Fruit fly (Drosophila melanogaster) whole organism, embryonic: ENCODE data around the gene ppk7.

ENCODE experiments used
- Asciz ChIP-seq: fragments of 200-800 bp; sonication (Bioruptor generic); optimal IDR thresholded peaks from 2 replicates; lab custom pipeline; 2017; ENCODE audit warnings: missing biosample characterization, mild to moderate bottlenecking, missing genetic modification characterization, missing genetic modification reagents
- Atf3 ChIP-seq: fragments of 200-800 bp; sonication (Bioruptor generic); optimal IDR thresholded peaks from 3 replicates; lab custom pipeline; 2016; ENCODE audit warnings: missing biosample characterization, missing genetic modification characterization
- CG11504 ChIP-seq: fragments of 200-800 bp; sonication (Bioruptor generic); optimal IDR thresholded peaks from 3 replicates; lab custom pipeline; 2019; ENCODE audit warnings: missing biosample characterization, mild to moderate bottlenecking, missing genetic modification characterization, moderate library complexity
- CG13123 ChIP-seq: fragments of 200-800 bp; sonication (Bioruptor generic); optimal IDR thresholded peaks from 2 replicates; lab custom pipeline; 2016; ENCODE audit warnings: missing biosample characterization, missing genetic modification characterization
- CG13775 ChIP-seq: fragments of 200-800 bp; sonication (Bioruptor generic); optimal IDR thresholded peaks from 3 replicates; lab custom pipeline; 2017; ENCODE audit warnings: missing biosample characterization, mild to moderate bottlenecking, missing genetic modification characterization
- CG14667 ChIP-seq: fragments of 200-800 bp; sonication (Bioruptor generic); IDR thresholded peaks from 2 replicates; pipeline ENCODE4 v1.3.6; 2022; ENCODE audit warnings: missing biosample characterization, missing genetic modification characterization
- CG15011 ChIP-seq: fragments of 200-800 bp; sonication (Bioruptor generic); optimal IDR thresholded peaks from 3 replicates; lab custom pipeline; 2018; ENCODE audit warnings: missing biosample characterization, mild to moderate bottlenecking, missing genetic modification characterization
- CG1529 ChIP-seq: fragments of 200-800 bp; sonication (Bioruptor generic); optimal IDR thresholded peaks from 3 replicates; lab custom pipeline; 2018; ENCODE audit warnings: missing biosample characterization, missing genetic modification characterization
- CG15514 ChIP-seq: fragments of 200-800 bp; sonication (Bioruptor generic); optimal IDR thresholded peaks from 3 replicates; lab custom pipeline; 2017; ENCODE audit warnings: missing biosample characterization, missing genetic modification characterization, mild to moderate bottlenecking, moderate library complexity, missing genetic modification reagents
- CG16815 ChIP-seq: fragments of 200-800 bp; sonication (Bioruptor generic); optimal IDR thresholded peaks from 3 replicates; lab custom pipeline; 2017; ENCODE audit warnings: missing biosample characterization, mild to moderate bottlenecking, missing genetic modification characterization
- CG17802 ChIP-seq: fragments of 200-800 bp; sonication (Bioruptor generic); optimal IDR thresholded peaks from 2 replicates; lab custom pipeline; 2018; ENCODE audit warnings: missing biosample characterization, mild to moderate bottlenecking, missing genetic modification characterization, moderate library complexity
- CG1792 ChIP-seq: fragments of 200-800 bp; sonication (Bioruptor generic); optimal IDR thresholded peaks from 2 replicates; lab custom pipeline; 2016; ENCODE audit warnings: missing biosample characterization, missing genetic modification characterization
- CG18476 ChIP-seq: fragments of 200-800 bp; sonication (Bioruptor generic); optimal IDR thresholded peaks from 2 replicates; lab custom pipeline; 2016; ENCODE audit warnings: missing biosample characterization, mild to moderate bottlenecking, missing genetic modification characterization
- CG2712 ChIP-seq: fragments of 200-800 bp; optimal IDR thresholded peaks from 3 replicates; lab custom pipeline; 2019; ENCODE audit warnings: missing biosample characterization, mild to moderate bottlenecking, missing genetic modification characterization, moderate library complexity
- CG31365 ChIP-seq: fragments of 200-800 bp; sonication (Bioruptor generic); optimal IDR thresholded peaks from 2 replicates; lab custom pipeline; 2018; ENCODE audit warnings: missing biosample characterization, mild to moderate bottlenecking, missing genetic modification characterization
- CG3163 ChIP-seq: fragments of 200-800 bp; sonication (Bioruptor generic); optimal IDR thresholded peaks from 3 replicates; lab custom pipeline; 2016; ENCODE audit warnings: missing biosample characterization, missing genetic modification characterization
- CG3726 ChIP-seq: fragments of 200-800 bp; sonication (Bioruptor generic); IDR thresholded peaks from 3 replicates; pipeline ENCODE4, ENCODE4 v1.3.6; 2022; ENCODE audit warnings: missing biosample characterization, missing genetic modification characterization
- CG6254 ChIP-seq: fragments of 200-800 bp; sonication (Bioruptor generic); optimal IDR thresholded peaks from 3 replicates; lab custom pipeline; 2017; ENCODE audit warnings: mild to moderate bottlenecking, missing biosample characterization, missing genetic modification reagents, missing genetic modification characterization
- CG7372 ChIP-seq: fragments of 200-800 bp; sonication (Bioruptor generic); IDR thresholded peaks from 2 replicates; pipeline ENCODE4 v1.3.6; 2022; ENCODE audit warnings: missing biosample characterization, missing genetic modification characterization
- CG8359 ChIP-seq: fragments of 200-800 bp; sonication (Bioruptor generic); optimal IDR thresholded peaks from 2 replicates; lab custom pipeline; 2017; ENCODE audit warnings: missing biosample characterization, mild to moderate bottlenecking, missing genetic modification characterization, borderline replicate concordance
- CG8388 ChIP-seq: fragments of 200-800 bp; sonication (Bioruptor generic); optimal IDR thresholded peaks from 2 replicates; lab custom pipeline; 2019; ENCODE audit warnings: missing biosample characterization, mild to moderate bottlenecking, missing genetic modification characterization, moderate library complexity
- CG8765 ChIP-seq: fragments of 200-800 bp; sonication (Bioruptor generic); IDR thresholded peaks from 2 replicates; pipeline ENCODE4 v1.3.6; 2022; ENCODE audit warnings: missing biosample characterization, missing genetic modification characterization
- Dref ChIP-seq: fragments of 200-800 bp; sonication (Bioruptor generic); IDR thresholded peaks from 2 replicates; pipeline ENCODE4 v1.3.6; 2022; ENCODE audit warnings: missing biosample characterization, missing genetic modification characterization
- Drgx ChIP-seq: fragments of 200-800 bp; sonication (Bioruptor generic); IDR thresholded peaks from 2 replicates; pipeline ENCODE4 v1.3.6; 2022; ENCODE audit warnings: missing biosample characterization, missing genetic modification characterization
- GATAe ChIP-seq: fragments of 200-800 bp; sonication (Bioruptor generic); conservative IDR thresholded peaks from 2 replicates; pipeline ENCODE4 v1.3.6; 2022; ENCODE audit warnings: missing biosample characterization, missing genetic modification characterization
- H15 ChIP-seq: fragments of 200-800 bp; sonication (Bioruptor generic); IDR thresholded peaks from 3 replicates; pipeline ENCODE4 v1.3.6; 2022; ENCODE audit warnings: missing biosample characterization, missing genetic modification characterization
- Hsf ChIP-seq: fragments of 200-800 bp; sonication (Bioruptor generic); optimal IDR thresholded peaks from 3 replicates; lab custom pipeline; 2016; ENCODE audit warnings: missing biosample characterization, missing genetic modification characterization
- Mad ChIP-seq: fragments of 200-800 bp; sonication (Bioruptor generic); optimal IDR thresholded peaks from 2 replicates; lab custom pipeline; 2016; ENCODE audit warnings: missing biosample characterization, missing genetic modification characterization
- Mes4 ChIP-seq: fragments of 200-800 bp; sonication (Bioruptor generic); optimal IDR thresholded peaks from 2 replicates; lab custom pipeline; 2016; ENCODE audit warnings: missing biosample characterization, missing genetic modification characterization
- NFAT ChIP-seq: fragments of 200-800 bp; sonication (Bioruptor generic); IDR thresholded peaks from 2 replicates; pipeline ENCODE4 v1.3.6; 2022; ENCODE audit warnings: missing biosample characterization, missing genetic modification characterization
- Side ChIP-seq: fragments of 200-800 bp; sonication (Bioruptor generic); optimal IDR thresholded peaks from 2 replicates; lab custom pipeline; 2016; ENCODE audit warnings: missing biosample characterization, missing genetic modification characterization
- Sox102F ChIP-seq: fragments of 200-800 bp; sonication (Bioruptor generic); optimal IDR thresholded peaks from 2 replicates; lab custom pipeline; 2018; ENCODE audit warnings: missing biosample characterization, mild to moderate bottlenecking, missing genetic modification characterization, moderate library complexity
- cas ChIP-seq: fragments of 200-800 bp; sonication (Bioruptor generic); IDR thresholded peaks from 2 replicates; pipeline ENCODE4 v1.3.6; 2022; ENCODE audit warnings: missing biosample characterization, missing genetic modification characterization
- crc ChIP-seq: fragments of 200-800 bp; sonication (Bioruptor generic); optimal IDR thresholded peaks from 2 replicates; lab custom pipeline; 2016; ENCODE audit warnings: missing biosample characterization, missing genetic modification characterization
- dm ChIP-seq: fragments of 200-800 bp; sonication (Bioruptor generic); optimal IDR thresholded peaks from 3 replicates; lab custom pipeline; 2016; ENCODE audit warnings: missing biosample characterization, missing genetic modification characterization
- eve ChIP-seq, 2 experiments: fragments of >200 bp; optimal IDR thresholded peaks; 2 replicates each; lab custom pipeline; 2017; ENCODE audit warnings: missing biosample characterization in 2 of 2, missing genetic modification characterization in 2 of 2
- ewg ChIP-seq: fragments of 200-800 bp; sonication (Bioruptor generic); optimal IDR thresholded peaks from 3 replicates; lab custom pipeline; 2017; ENCODE audit warnings: mild to moderate bottlenecking, missing biosample characterization, missing genetic modification reagents, missing genetic modification characterization
- eyg ChIP-seq: fragments of 200-800 bp; sonication (Bioruptor generic); optimal IDR thresholded peaks from 3 replicates; lab custom pipeline; 2016; ENCODE audit warnings: missing biosample characterization, missing genetic modification characterization
- fu2 ChIP-seq: fragments of 200-800 bp; sonication (Bioruptor generic); optimal IDR thresholded peaks from 2 replicates; lab custom pipeline; 2016; ENCODE audit warnings: missing biosample characterization, missing genetic modification characterization
- ham ChIP-seq: fragments of 200-800 bp; sonication (Bioruptor generic); IDR thresholded peaks from 2 replicates; pipeline ENCODE4 v1.3.6; 2022; ENCODE audit warnings: missing biosample characterization, missing genetic modification characterization
- insv ChIP-seq, 2 experiments: fragments of 200-800 bp; sonication (Bioruptor generic); optimal IDR thresholded peaks; 3 replicates each; lab custom pipeline; 2016 to 2018; ENCODE audit warnings: missing biosample characterization in 2 of 2, missing genetic modification characterization in 2 of 2
- klu ChIP-seq: fragments of 200-800 bp; sonication (Bioruptor generic); IDR thresholded peaks from 2 replicates; pipeline ENCODE4 v1.3.6; 2022; ENCODE audit warnings: missing biosample characterization, missing genetic modification characterization
- maf-S ChIP-seq: fragments of 200-800 bp; sonication (Bioruptor generic); optimal IDR thresholded peaks from 2 replicates; lab custom pipeline; 2016; ENCODE audit warnings: missing biosample characterization, missing genetic modification characterization
- repo ChIP-seq: fragments of 200-800 bp; sonication (Bioruptor generic); optimal IDR thresholded peaks from 2 replicates; lab custom pipeline; 2016; ENCODE audit warnings: missing biosample characterization, missing genetic modification characterization
- run ChIP-seq: fragments of 200-800 bp; sonication (Bioruptor generic); optimal IDR thresholded peaks from 3 replicates; lab custom pipeline; 2018; ENCODE audit warnings: missing biosample characterization, mild to moderate bottlenecking, missing genetic modification characterization
- scrt ChIP-seq: fragments of 200-800 bp; sonication (Bioruptor generic); optimal IDR thresholded peaks from 2 replicates; lab custom pipeline; 2018; ENCODE audit warnings: missing biosample characterization, mild to moderate bottlenecking, missing genetic modification characterization, moderate library complexity
- stc ChIP-seq: fragments of 200-800 bp; sonication (Bioruptor generic); IDR thresholded peaks from 2 replicates; pipeline ENCODE4 v1.3.6; 2022; ENCODE audit warnings: missing biosample characterization, missing genetic modification characterization
- sug ChIP-seq: fragments of 200-800 bp; optimal IDR thresholded peaks from 2 replicates; lab custom pipeline; 2019; ENCODE audit warnings: missing biosample characterization, mild to moderate bottlenecking, missing genetic modification characterization, moderate library complexity
- tgo ChIP-seq: fragments of 200-800 bp; sonication (Bioruptor generic); IDR thresholded peaks from 3 replicates; pipeline ENCODE4 v1.3.6; 2022; ENCODE audit warnings: missing biosample characterization, missing genetic modification characterization
- trem ChIP-seq: fragments of 200-800 bp; optimal IDR thresholded peaks from 3 replicates; lab custom pipeline; 2019; ENCODE audit warnings: missing biosample characterization, mild to moderate bottlenecking, missing genetic modification characterization, moderate library complexity
- ttk ChIP-seq: fragments of 200-800 bp; sonication (Bioruptor generic); IDR thresholded peaks from 2 replicates; pipeline ENCODE4 v2.1.2; 2022; ENCODE audit warnings: missing biosample characterization, missing genetic modification characterization

Gene ppk7

dm6 chr2L:6338367-6338975 is 15.7 kb downstream of the ppk7 start, which contains the start of the genes Pez and Cpr (continued):
- TF ChIP-seq CG6254 (GFP tag; lab: Kevin White, UChicago): no peak
- TF ChIP-seq CG1529 (GFP tag; lab: Kevin White, UChicago): no peak
- peak; percentile 19 for TF ChIP-seq ewg (GFP tag; lab: Kevin White, UChicago)
- TF ChIP-seq repo: peak; percentile 45
- no peak for TF ChIP-seq ttk (GFP tag; lab: Robert Waterston, UW)
- TF ChIP-seq sug (tag; lab: Kevin White, UChicago): no peak
- peak; percentile 32 for TF ChIP-seq scrt (GFP tag; lab: Kevin White, UChicago)
- no peak for TF ChIP-seq GATAe
- no peak for TF ChIP-seq ham (GFP tag; lab: Robert Waterston, UW)
- TF ChIP-seq eyg (GFP tag; lab: Kevin White, UChicago): no peak
- no peak for TF ChIP-seq CG14667 (GFP tag; lab: Robert Waterston, UW)
- no peak for TF ChIP-seq H15 (GFP tag; lab: Robert Waterston, UW)
- no peak for TF ChIP-seq CG16815 (GFP tag; lab: Kevin White, UChicago)
- TF ChIP-seq Sox102F (GFP tag; lab: Kevin White, UChicago): no peak
- TF ChIP-seq run: no peak
- TF ChIP-seq CG15011: no peak
- no peak for TF ChIP-seq maf-S (GFP tag; lab: Kevin White, UChicago)
- TF ChIP-seq Asciz: no peak
- peak; percentile 14 for TF ChIP-seq Mes4 (GFP tag; lab: Kevin White, UChicago)
- TF ChIP-seq CG7372 (GFP tag; lab: Robert Waterston, UW): no peak
- TF ChIP-seq CG2712: peak; percentile 19
- TF ChIP-seq stc (GFP tag; lab: Robert Waterston, UW): peak; percentile 34; the same call in 1 of the 2 replicates
- no peak for TF ChIP-seq klu (GFP tag; lab: Robert Waterston, UW)
- peak; percentile 87 for TF ChIP-seq Dref (GFP tag; lab: Robert Waterston, UW)
- peak; percentile 68 for TF ChIP-seq CG15514 (GFP tag; lab: Kevin White, UChicago)
- peak; percentile 25 for TF ChIP-seq CG18476 (GFP tag; lab: Kevin White, UChicago)
- no peak for TF ChIP-seq CG11504 (tag; lab: Kevin White, UChicago)
- no peak for TF ChIP-seq crc
- TF ChIP-seq CG8359 (GFP tag; lab: Kevin White, UChicago): no peak
- peak; percentile 31 for TF ChIP-seq Hsf
- TF ChIP-seq CG17802 (tag; lab: Kevin White, UChicago): no peak
- TF ChIP-seq Side: peak; percentile 47
- no peak for TF ChIP-seq CG1792 (GFP tag; lab: Kevin White, UChicago)
- TF ChIP-seq CG13123: no peak
- TF ChIP-seq cas (GFP tag; lab: Robert Waterston, UW): no peak
- peak; percentile 23 for TF ChIP-seq dm (GFP tag; lab: Kevin White, UChicago)
- TF ChIP-seq CG8388 (GFP tag; lab: Kevin White, UChicago): no peak
- no peak for TF ChIP-seq CG3726 (GFP tag; lab: Robert Waterston, UW)
- peak; percentile 4 for TF ChIP-seq CG3163
- TF ChIP-seq Atf3: peak; percentile 27
- peak; percentile 67 for TF ChIP-seq NFAT (GFP tag; lab: Robert Waterston, UW)
- no peak for TF ChIP-seq eve (GFP tag; optimal IDR thresholded peaks at IDR 0.05; lab: Kevin White, UChicago)
- TF ChIP-seq Mad: peak; percentile 20
- TF ChIP-seq CG31365 (tag; lab: Kevin White, UChicago): no peak
- peak; percentile 15 for TF ChIP-seq fu2 (GFP tag; lab: Kevin White, UChicago)
- TF ChIP-seq trem (tag; lab: Kevin White, UChicago): no peak
- no peak for TF ChIP-seq tgo (GFP tag; lab: Robert Waterston, UW)
- TF ChIP-seq CG13775 (GFP tag; lab: Kevin White, UChicago): no peak
- peak; percentile 37; the same call in 1 of the 2 replicates for TF ChIP-seq CG8765 (GFP tag; lab: Robert Waterston, UW)
- peak in 1 of 2 experiments; percentile 44 for TF ChIP-seq insv (GFP tag; optimal IDR thresholded peaks at IDR 0.05; lab: Kevin White, UChicago)
- TF ChIP-seq Drgx (GFP tag; lab: Robert Waterston, UW): peak; percentile 19; the same call in 1 of the 2 replicates
